Worm (Caenorhabditis elegans): ENCODE results near the gene Y75B8A.13.
A peak's percentile ranks its signal among the peaks of the same experiment; 100 is the strongest.

Gene Y75B8A.13

ce11 chrIII:12250114-12250792 is 34.8 kb upstream of the Y75B8A.13 start, which contains the start of the genes tim-1 and Y75B8A.23 (continued):
- TF ChIP-seq elt-1 (tag; optimal IDR thresholded peaks at IDR 0.05; ENCODE audit: borderline replicate concordance, insufficient read depth) (no peak), lsy-2 (tag; optimal IDR thresholded peaks at IDR 0.05) (peak; percentile 66), zip-8 (tag; optimal IDR thresholded peaks at IDR 0.05) (no peak)

- TF ChIP-seq unc-62 (GFP tag; optimal IDR thresholded peaks at IDR 0.05) (no peak), lin-13 (tag; optimal IDR thresholded peaks at IDR 0.05) (no peak)
Measured at ce11 chrIII:12247329-12247728, 31.8 kb upstream of the Y75B8A.13 start.

DNA sequence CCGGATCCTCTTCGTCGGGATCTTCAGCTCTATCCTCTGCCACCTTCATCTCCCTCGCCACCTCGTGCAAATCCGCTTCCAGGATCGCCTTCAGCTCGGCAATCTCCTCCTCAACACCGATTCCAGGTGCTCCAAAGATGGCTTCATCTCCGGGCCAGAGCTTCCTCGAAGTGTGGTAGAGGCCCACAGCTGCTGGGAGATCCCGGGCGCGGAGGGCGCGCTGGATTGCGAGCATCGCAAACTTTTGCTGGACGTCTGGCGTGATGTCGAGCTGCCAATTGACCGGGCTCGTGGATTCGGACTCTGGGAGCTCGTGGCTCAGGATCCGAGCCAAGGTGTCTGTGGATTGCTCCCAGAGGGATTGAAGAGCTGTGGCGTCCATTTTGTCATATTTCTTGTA is 30.1 kb upstream of the Y75B8A.13 start:
- no peak for TF ChIP-seq lin-13 (tag; optimal IDR thresholded peaks at IDR 0.05)
- no peak for TF ChIP-seq mab-5 (tag; optimal IDR thresholded peaks at IDR 0.05)
- TF ChIP-seq nhr-237 (tag; optimal IDR thresholded peaks at IDR 0.05): no peak
- TF ChIP-seq unc-120 (tag; optimal IDR thresholded peaks at IDR 0.05; ENCODE audit: poor library complexity, severe bottlenecking): no peak
- TF ChIP-seq snpc-4 (tag; optimal IDR thresholded peaks at IDR 0.05): no peak
- TF ChIP-seq cnd-1 (tag; optimal IDR thresholded peaks at IDR 0.05): no peak

ce11 chrIII:12235914-12236313 is 20.4 kb upstream of the Y75B8A.13 start, which contains the start of the genes grl-15 and fbxa-89:
grl-15 (minus strand) TSS chrIII:12236014.
fbxa-89 (plus strand) TSS chrIII:12236184.
- TF ChIP-seq ces-1 (GFP tag; optimal IDR thresholded peaks at IDR 0.05): no peak
- no peak for TF ChIP-seq unc-62 (GFP tag; optimal IDR thresholded peaks at IDR 0.05)
- TF ChIP-seq nhr-28 (tag; optimal IDR thresholded peaks at IDR 0.05): no peak
- no peak for TF ChIP-seq ceh-43 (GFP tag; optimal IDR thresholded peaks at IDR 0.05)
- TF ChIP-seq lsy-2 (tag; optimal IDR thresholded peaks at IDR 0.05): no peak
- no peak for TF ChIP-seq bed-3 (GFP tag; optimal IDR thresholded peaks at IDR 0.05)
- no peak for TF ChIP-seq mab-5 (tag; optimal IDR thresholded peaks at IDR 0.05)
- no peak for TF ChIP-seq pha-4 (tag; optimal IDR thresholded peaks at IDR 0.05)
- TF ChIP-seq lin-13 (tag; optimal IDR thresholded peaks at IDR 0.05): no peak
- no peak for TF ChIP-seq sptf-1 (tag; optimal IDR thresholded peaks at IDR 0.05)
- TF ChIP-seq nhr-2 (tag; optimal IDR thresholded peaks at IDR 0.05): no peak
- TF ChIP-seq drap-1 (GFP tag; optimal IDR thresholded peaks at IDR 0.05): no peak
- TF ChIP-seq zip-8 (tag; optimal IDR thresholded peaks at IDR 0.05): no peak

DNA sequence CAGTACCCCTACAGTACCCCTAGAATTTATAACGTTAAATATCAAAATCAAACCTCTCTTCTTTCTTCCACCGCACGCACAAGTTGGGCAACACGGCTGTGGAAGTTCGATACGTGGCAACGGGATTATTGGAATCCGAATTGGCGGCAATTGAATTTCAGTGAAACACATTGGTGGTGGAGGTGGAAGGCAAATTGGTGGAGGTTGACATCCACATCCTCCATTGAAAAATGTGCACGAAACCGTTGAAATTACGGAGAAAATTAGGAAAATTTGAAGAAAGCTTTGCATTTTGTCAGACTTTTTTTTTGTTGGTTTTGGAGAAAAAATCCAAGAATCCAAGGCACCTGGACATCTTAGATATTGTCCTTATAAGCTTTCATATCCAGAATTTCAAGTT is 19.9 kb upstream of the Y75B8A.13 start:
- TF ChIP-seq lin-32 (GFP tag; optimal IDR thresholded peaks at IDR 0.05) (no peak), flh-1 (GFP tag; optimal IDR thresholded peaks at IDR 0.05) (no peak)

ce11 chrIII:12233493-12233892 is 18.0 kb upstream of the Y75B8A.13 start:
- no peak for TF ChIP-seq nhr-28 (tag; optimal IDR thresholded peaks at IDR 0.05)
- no peak for TF ChIP-seq ceh-43 (GFP tag; optimal IDR thresholded peaks at IDR 0.05)
- TF ChIP-seq bed-3 (GFP tag; optimal IDR thresholded peaks at IDR 0.05): no peak
- TF ChIP-seq unc-120 (tag; optimal IDR thresholded peaks at IDR 0.05; ENCODE audit: poor library complexity, severe bottlenecking): no peak
- no peak for TF ChIP-seq ham-2 (GFP tag; optimal IDR thresholded peaks at IDR 0.05)
- no peak for TF ChIP-seq nhr-2 (tag; optimal IDR thresholded peaks at IDR 0.05)
- TF ChIP-seq lin-32 (GFP tag; optimal IDR thresholded peaks at IDR 0.05): peak; percentile 40
- peak; percentile 51 for TF ChIP-seq sptf-1 (tag; optimal IDR thresholded peaks at IDR 0.05)
- TF ChIP-seq lsy-2 (tag; optimal IDR thresholded peaks at IDR 0.05): peak; percentile 17

DNA sequence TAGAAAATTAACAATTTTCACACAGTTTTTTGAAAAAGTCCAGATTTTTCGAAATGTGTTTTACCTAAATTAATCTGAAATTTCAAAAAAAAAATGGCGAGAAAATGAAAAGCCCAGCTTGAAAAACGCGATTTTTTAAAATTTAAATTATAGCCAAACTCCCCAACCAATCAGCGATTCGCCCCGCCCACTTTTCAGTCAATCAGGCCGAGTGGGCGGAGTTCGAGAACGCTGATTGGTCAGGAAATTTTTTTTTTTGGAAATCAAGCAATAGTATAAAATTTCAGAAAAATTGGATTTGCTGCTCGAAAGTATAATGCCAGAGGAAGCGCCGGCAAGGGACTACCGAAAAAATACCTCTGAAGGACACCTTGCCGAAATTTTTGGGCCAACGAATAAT is 16.0 kb upstream of the Y75B8A.13 start:
- TF ChIP-seq nhr-76 (tag; optimal IDR thresholded peaks at IDR 0.05) (no peak), ces-1 (GFP tag; optimal IDR thresholded peaks at IDR 0.05) (no peak), snpc-4 (tag; optimal IDR thresholded peaks at IDR 0.05) (no peak), elt-3 (tag; optimal IDR thresholded peaks at IDR 0.05) (no peak), M03D4.4 (tag; optimal IDR thresholded peaks at IDR 0.05) (no peak), mep-1 (tag; optimal IDR thresholded peaks at IDR 0.05) (no peak), ceh-83 (GFP tag; optimal IDR thresholded peaks at IDR 0.05) (no peak)

All from whole organism, mixed stage, embryonic.